Fruit fly (Drosophila melanogaster): ENCODE data around the gene CadN2.
A peak's percentile ranks its signal among the peaks of the same experiment; 100 is the strongest.

CadN2 gene

DNA sequence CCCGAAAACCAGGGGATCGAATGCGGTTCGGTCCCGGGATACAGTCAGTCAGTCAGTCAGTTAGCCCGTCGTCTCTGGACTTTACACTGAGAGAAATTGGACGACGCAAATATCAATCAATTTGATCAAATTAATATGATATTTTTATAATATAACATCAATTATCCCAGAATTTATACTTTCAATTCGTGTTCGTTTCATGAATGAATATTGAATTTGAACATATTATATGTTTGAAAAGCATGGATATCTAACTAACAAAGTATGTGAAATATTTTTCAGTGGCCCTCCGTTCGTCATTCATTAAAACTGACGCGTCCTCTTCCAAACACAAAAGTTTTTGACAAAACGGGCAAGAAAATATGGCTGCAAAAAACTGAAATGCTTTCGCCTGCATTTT, 93.1 kb downstream of the CadN2 start (continued):
- TF ChIP-seq CG15514 (GFP tag; optimal IDR thresholded peaks at IDR 0.05) = no peak
- no peak for TF ChIP-seq Bgb (GFP tag; IDR thresholded peaks at IDR 0.05; ENCODE audit: partially characterized antibody)
- TF ChIP-seq CG12942 (GFP tag; optimal IDR thresholded peaks at IDR 0.05) = no peak
- no peak for TF ChIP-seq MBD-R2 (GFP tag; IDR thresholded peaks at IDR 0.05)
- TF ChIP-seq Sry-β (GFP tag; optimal IDR thresholded peaks at IDR 0.05) = no peak
- peak; percentile 7 for TF ChIP-seq CG30403 (GFP tag; optimal IDR thresholded peaks at IDR 0.05)
- peak in 1 of 2 experiments; percentile 58 for TF ChIP-seq bsh (GFP tag; optimal IDR thresholded peaks at IDR 0.05)
- TF ChIP-seq CG15696 (tag; optimal IDR thresholded peaks at IDR 0.05) = no peak
- no peak for TF ChIP-seq Usf (GFP tag; optimal IDR thresholded peaks at IDR 0.05)
- TF ChIP-seq Six4 (GFP tag; optimal IDR thresholded peaks at IDR 0.05) = no peak
- TF ChIP-seq nerfin-2 (GFP tag; IDR thresholded peaks at IDR 0.05; ENCODE audit: partially characterized antibody) = no peak
- TF ChIP-seq CG17186 (GFP tag; optimal IDR thresholded peaks at IDR 0.05) = no peak
- no peak for TF ChIP-seq Spps (tag; optimal IDR thresholded peaks at IDR 0.05)
- no peak for TF ChIP-seq fu2 (GFP tag; optimal IDR thresholded peaks at IDR 0.05)
- no peak for TF ChIP-seq cad (GFP tag; optimal IDR thresholded peaks at IDR 0.05)
- TF ChIP-seq ftz-f1 (GFP tag; optimal IDR thresholded peaks at IDR 0.05) = no peak
- no peak for TF ChIP-seq pum (GFP tag; optimal IDR thresholded peaks at IDR 0.05)
- no peak for TF ChIP-seq CG4282 (GFP tag; optimal IDR thresholded peaks at IDR 0.05)
- TF ChIP-seq odd (GFP tag; optimal IDR thresholded peaks at IDR 0.05) = no peak
- TF ChIP-seq CG6689 (GFP tag; IDR thresholded peaks at IDR 0.05) = no peak
- no peak for TF ChIP-seq CG7987 (GFP tag; optimal IDR thresholded peaks at IDR 0.05)
- TF ChIP-seq CG12299 (tag; optimal IDR thresholded peaks at IDR 0.05) = no peak
- TF ChIP-seq CG6765 (GFP tag; optimal IDR thresholded peaks at IDR 0.05) = no peak
- no peak for TF ChIP-seq slbo (GFP tag; IDR thresholded peaks at IDR 0.05)
- TF ChIP-seq zen2 (GFP tag; IDR thresholded peaks at IDR 0.05; ENCODE audit: partially characterized antibody) = no peak
- no peak for TF ChIP-seq CG17912 (GFP tag; optimal IDR thresholded peaks at IDR 0.05)
- no peak for TF ChIP-seq jumu (GFP tag; optimal IDR thresholded peaks at IDR 0.05)
- TF ChIP-seq fd102C (GFP tag; optimal IDR thresholded peaks at IDR 0.05) = no peak
- peak; percentile 37 for TF ChIP-seq CG11504 (tag; optimal IDR thresholded peaks at IDR 0.05)
- TF ChIP-seq prd (optimal IDR thresholded peaks at IDR 0.05) = no peak
- 0 out of 3 replicates have a peak, but pooled peaks have one; percentile 18 for TF ChIP-seq prd (GFP tag; IDR thresholded peaks at IDR 0.05)
- no peak for TF ChIP-seq gfzf (GFP tag; optimal IDR thresholded peaks at IDR 0.05)
- TF ChIP-seq CG11696 (GFP tag; IDR thresholded peaks at IDR 0.05) = no peak
- no peak for TF ChIP-seq CG17612 (GFP tag; IDR thresholded peaks at IDR 0.05)
- TF ChIP-seq zen (tag; optimal IDR thresholded peaks at IDR 0.05) = no peak
- TF ChIP-seq ind (GFP tag; optimal IDR thresholded peaks at IDR 0.05) = no peak
- TF ChIP-seq pita (GFP tag; optimal IDR thresholded peaks at IDR 0.05) = no peak
- TF ChIP-seq CG18011 (GFP tag; optimal IDR thresholded peaks at IDR 0.05) = no peak
- no peak for TF ChIP-seq Asciz (GFP tag; optimal IDR thresholded peaks at IDR 0.05)
- TF ChIP-seq dmrt99B (tag; optimal IDR thresholded peaks at IDR 0.05) = peak; percentile 49
- TF ChIP-seq ssp (GFP tag; IDR thresholded peaks at IDR 0.05) = no peak
- no peak for TF ChIP-seq danr (GFP tag; IDR thresholded peaks at IDR 0.05)
- no peak for TF ChIP-seq CG5245 (GFP tag; optimal IDR thresholded peaks at IDR 0.05)
- TF ChIP-seq dysf (GFP tag; IDR thresholded peaks at IDR 0.05) = no peak
- TF ChIP-seq Gug (GFP tag; IDR thresholded peaks at IDR 0.05) = no peak
- TF ChIP-seq CG7839 (tag; optimal IDR thresholded peaks at IDR 0.05) = peak; percentile 43
- TF ChIP-seq NC2α (GFP tag; optimal IDR thresholded peaks at IDR 0.05) = no peak
- TF ChIP-seq CG12391 (tag; optimal IDR thresholded peaks at IDR 0.05) = peak; percentile 2
- TF ChIP-seq CG5953 (GFP tag; IDR thresholded peaks at IDR 0.05) = no peak
- peak in 1 of 2 experiments; percentile 2 for TF ChIP-seq Hr51 (GFP tag; optimal IDR thresholded peaks at IDR 0.05)
- no peak for TF ChIP-seq Neu2 (GFP tag; optimal IDR thresholded peaks at IDR 0.05; ENCODE audit: borderline replicate concordance)

Measured in whole organism, embryonic.